Worm (Caenorhabditis elegans): ENCODE results near the gene lury-1.

lury-1 gene

ce11 chrIII:12215596-12215995 is 29.4 kb downstream of the lury-1 start, which contains the start of gene Y75B8A.13:
Gene Y75B8A.13 (minus strand): TSS chrIII:12215696.
- TF ChIP-seq lir-1 (GFP tag; conservative IDR thresholded peaks at IDR 0.05) (no peak), ceh-27 (GFP tag; optimal IDR thresholded peaks at IDR 0.05) (no peak), madf-3 (GFP tag; IDR thresholded peaks at IDR 0.05) (no peak), xnd-1 (tag; optimal IDR thresholded peaks at IDR 0.05) (no peak), Y95B8A.8 (GFP tag; IDR thresholded peaks at IDR 0.05) (no peak), madf-8 (GFP tag; conservative IDR thresholded peaks at IDR 0.05) (no peak), let-526 (GFP tag; IDR thresholded peaks at IDR 0.05) (no peak)

- TF ChIP-seq tlf-1 (GFP tag; optimal IDR thresholded peaks at IDR 0.05), result no peak
- no peak for TF ChIP-seq rec-8 (tag; optimal IDR thresholded peaks at IDR 0.05)
- no peak for TF ChIP-seq ceh-79 (tag; optimal IDR thresholded peaks at IDR 0.05)
- no peak for TF ChIP-seq hsf-1 (GFP tag; IDR thresholded peaks at IDR 0.05)
- no peak for TF ChIP-seq madf-3 (GFP tag; IDR thresholded peaks at IDR 0.05)
- TF ChIP-seq ztf-6 (GFP tag; IDR thresholded peaks at IDR 0.05), result no peak
- TF ChIP-seq lag-1 (GFP tag; IDR thresholded peaks at IDR 0.05), result no peak
- TF ChIP-seq bed-1 (GFP tag; IDR thresholded peaks at IDR 0.05), result no peak
- no peak for TF ChIP-seq lir-1 (GFP tag; conservative IDR thresholded peaks at IDR 0.05)
Observed at ce11 chrIII:12218078-12218477, 31.9 kb downstream of the lury-1 start.

ce11 chrIII:12218633-12219097 is 32.5 kb downstream of the lury-1 start, which contains the start of the genes gex-4 and gphr-1:
Gene gex-4 (minus strand): TSS chrIII:12218634.
Gene gphr-1 (plus strand): TSS chrIII:12219047.
- TF ChIP-seq dpff-1 (tag; optimal IDR thresholded peaks at IDR 0.05), result no peak
- no peak for TF ChIP-seq nhr-27 (tag; optimal IDR thresholded peaks at IDR 0.05)
- peak; percentile 25 for TF ChIP-seq lin-40 (tag; optimal IDR thresholded peaks at IDR 0.05)
- peak; percentile 5 for TF ChIP-seq ceh-27 (GFP tag; optimal IDR thresholded peaks at IDR 0.05)
- TF ChIP-seq ztf-25 (GFP tag; IDR thresholded peaks at IDR 0.05), result no peak
- TF ChIP-seq K12H6.12 (tag; optimal IDR thresholded peaks at IDR 0.05), result peak; percentile 16
- peak; percentile 89 for TF ChIP-seq ceh-100 (GFP tag; IDR thresholded peaks at IDR 0.05)
- peak; percentile 13 for TF ChIP-seq F23B12.7 (tag; optimal IDR thresholded peaks at IDR 0.05; ENCODE audit: insufficient read depth)
- TF ChIP-seq mcd-1 (GFP tag; IDR thresholded peaks at IDR 0.05), result peak; percentile 77
- peak; percentile 53 for TF ChIP-seq attf-5 (GFP tag; optimal IDR thresholded peaks at IDR 0.05)
- TF ChIP-seq snpc-4 (GFP tag; optimal IDR thresholded peaks at IDR 0.05), result no peak
- TF ChIP-seq snpc-4 (tag; optimal IDR thresholded peaks at IDR 0.05), result peak in 1 of 4 experiments; percentile 13

ce11 chrIII:12220820-12221219 is 34.6 kb downstream of the lury-1 start:
- TF ChIP-seq ceh-79 (tag; optimal IDR thresholded peaks at IDR 0.05) (no peak), attf-3 (GFP tag; conservative IDR thresholded peaks at IDR 0.05) (no peak), F33H1.4 (GFP tag; IDR thresholded peaks at IDR 0.05) (no peak), ccch-3 (GFP tag; optimal IDR thresholded peaks at IDR 0.05) (no peak), sptf-2 (GFP tag; optimal IDR thresholded peaks at IDR 0.05) (no peak), hmg-20 (GFP tag; IDR thresholded peaks at IDR 0.05) (no peak), K11D2.4 (GFP tag; IDR thresholded peaks at IDR 0.05) (no peak), lin-26 (GFP tag; IDR thresholded peaks at IDR 0.05) (no peak), sdz-38 (tag; optimal IDR thresholded peaks at IDR 0.05) (no peak), nhr-179 (tag; optimal IDR thresholded peaks at IDR 0.05) (no peak), ama-1 (optimal IDR thresholded peaks at IDR 0.05) (no peak), ama-1 (GFP tag; optimal IDR thresholded peaks at IDR 0.05) (no peak), unc-130 (GFP tag; optimal IDR thresholded peaks at IDR 0.05) (no peak), Y95B8A.8 (GFP tag; IDR thresholded peaks at IDR 0.05) (no peak), cebp-2 (GFP tag; IDR thresholded peaks at IDR 0.05) (no peak), nhr-120 (GFP tag; IDR thresholded peaks at IDR 0.05) (no peak), snpc-1.3 (tag; optimal IDR thresholded peaks at IDR 0.05; ENCODE audit: insufficient read depth) (no peak), F55B11.4 (tag; optimal IDR thresholded peaks at IDR 0.05; ENCODE audit: borderline replicate concordance, insufficient read depth) (no peak), rec-8 (tag; optimal IDR thresholded peaks at IDR 0.05) (no peak), nhr-27 (tag; optimal IDR thresholded peaks at IDR 0.05) (no peak), fkh-3 (tag; optimal IDR thresholded peaks at IDR 0.05) (no peak)

Data from whole organism, young adult.